Worm (Caenorhabditis elegans) whole organism, late embryonic: ENCODE data around the gene Y38E10A.8.

Experiments used
- hlh-8 ChIP-seq: sonication (generic microtip); optimal IDR thresholded peaks from 2 replicates; lab custom pipeline; 2016; ENCODE audit warnings: missing genotype, missing genetic modification characterization, missing compliant biosample characterization
- pha-4 ChIP-seq: fragments of 150-350 bp; optimal IDR thresholded peaks from 2 replicates; lab custom pipeline; 2018; ENCODE audit warnings: missing biosample characterization, missing genetic modification reagents, missing genetic modification characterization

DNA sequence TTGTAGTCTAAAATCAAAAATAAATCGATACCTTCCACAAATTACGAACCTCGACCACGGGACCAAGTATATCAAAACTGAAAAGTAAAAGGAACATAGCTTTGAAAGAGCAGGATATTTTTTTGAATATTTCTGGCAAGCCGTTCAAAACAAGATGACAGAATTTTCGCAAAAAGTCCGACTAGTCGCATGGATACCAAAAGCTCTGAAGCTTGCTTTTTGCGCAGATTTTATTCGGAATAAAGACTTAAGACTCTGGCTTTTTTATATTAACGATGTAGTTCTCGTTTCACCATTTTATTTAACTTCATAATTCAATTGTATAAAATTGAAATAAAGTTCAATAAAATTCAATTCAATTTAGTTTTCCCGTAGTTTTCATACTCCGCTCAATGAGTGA is 33.5 kb upstream of the Y38E10A.8 start, which contains the start of gene Y38E10A.2:
- TF ChIP-seq hlh-8 (tag; lab: Kevin White, UChicago), result no peak
- TF ChIP-seq pha-4, result no peak
